Fruit fly (Drosophila melanogaster): ENCODE results near the gene Mi-2.

Gene Mi-2

dm6 chr3L:19834143-19834794, 75.7 kb downstream of the Mi-2 start, which contains the start of the genes trc and CG32221 (continued):
- TF ChIP-seq OdsH (GFP tag; optimal IDR thresholded peaks at IDR 0.05): peak; percentile 9

- TF ChIP-seq rgr (GFP tag; optimal IDR thresholded peaks at IDR 0.05) (no peak), Dif (GFP tag; optimal IDR thresholded peaks at IDR 0.05; ENCODE audit: partially characterized antibody) (peak; percentile 67), dl (GFP tag; optimal IDR thresholded peaks at IDR 0.05; ENCODE audit: insufficient read depth in 1 of 2, partially characterized antibody in 2 of 2) (peak in 1 of 2 experiments; percentile 48), psq (GFP tag; optimal IDR thresholded peaks at IDR 0.05) (peak; percentile 88), OdsH (GFP tag; optimal IDR thresholded peaks at IDR 0.05) (peak; percentile 26), Vsx2 (GFP tag; optimal IDR thresholded peaks at IDR 0.05; ENCODE audit: partially characterized antibody) (no peak), h (GFP tag; optimal IDR thresholded peaks at IDR 0.05) (peak; percentile 12), Rel (GFP tag; optimal IDR thresholded peaks at IDR 0.05) (no peak), Rel (tag; optimal IDR thresholded peaks at IDR 0.05) (peak; percentile 17), usp (GFP tag; optimal IDR thresholded peaks at IDR 0.05) (no peak)
Measured at dm6 chr3L:19833227-19833626, 76.8 kb downstream of the Mi-2 start.

Data from whole organism, wandering third instar larva.